Worm (Caenorhabditis elegans) whole organism, mixed stage, embryonic: ENCODE results near the gene tbc-11.

Source experiments
- M03D4.4 ChIP-seq: sonication (generic microtip); optimal IDR thresholded peaks from 2 replicates; lab custom pipeline; 2017; ENCODE audit warnings: mild to moderate bottlenecking, missing genetic modification characterization, missing compliant biosample characterization
- bed-3 ChIP-seq: fragments of 200-800 bp; sonication (Bioruptor generic); optimal IDR thresholded peaks from 3 replicates; lab custom pipeline; 2018; ENCODE audit warnings: mild to moderate bottlenecking, missing genetic modification characterization, moderate library complexity, missing compliant biosample characterization
- ceh-39 ChIP-seq: fragments of 150-350 bp; optimal IDR thresholded peaks from 2 replicates; lab custom pipeline; 2014; ENCODE audit warnings: missing biosample characterization, missing genetic modification characterization
- ceh-43 ChIP-seq: fragments of 200-800 bp; sonication (Bioruptor generic); optimal IDR thresholded peaks from 2 replicates; lab custom pipeline; 2018; ENCODE audit warnings: mild to moderate bottlenecking, missing genetic modification characterization, moderate library complexity, missing compliant biosample characterization
- ceh-83 ChIP-seq: fragments of 200-800 bp; sonication (Bioruptor generic); optimal IDR thresholded peaks from 2 replicates; lab custom pipeline; 2018; ENCODE audit warnings: mild to moderate bottlenecking, missing genetic modification characterization, missing compliant biosample characterization
- ces-1 ChIP-seq: fragments of 150-350 bp; optimal IDR thresholded peaks from 2 replicates; lab custom pipeline; 2014; ENCODE audit warnings: missing biosample characterization, missing genetic modification reagents, missing genetic modification characterization
- cnd-1 ChIP-seq: fragments of 200-800 bp; sonication (Bioruptor generic); optimal IDR thresholded peaks from 2 replicates; lab custom pipeline; 2018; ENCODE audit warnings: mild to moderate bottlenecking, missing genetic modification characterization, missing compliant biosample characterization
- drap-1 ChIP-seq: fragments of 200-800 bp; sonication (Bioruptor generic); optimal IDR thresholded peaks from 3 replicates; lab custom pipeline; 2018; ENCODE audit warnings: mild to moderate bottlenecking, missing genetic modification characterization, missing compliant biosample characterization
- elt-1 ChIP-seq: sonication (generic microtip); optimal IDR thresholded peaks from 2 replicates; lab custom pipeline; 2017; ENCODE audit warnings: missing genetic modification characterization, mild to moderate bottlenecking, missing compliant biosample characterization, antibody characterized with exemption, moderate library complexity, borderline replicate concordance; ENCODE audit not compliant: insufficient read depth
- elt-3 ChIP-seq: fragments of 150-350 bp; optimal IDR thresholded peaks from 2 replicates; lab custom pipeline; 2014; ENCODE audit warnings: missing biosample characterization, missing genetic modification characterization
- flh-1 ChIP-seq: fragments of 200-800 bp; sonication (Bioruptor generic); optimal IDR thresholded peaks from 2 replicates; lab custom pipeline; 2018; ENCODE audit warnings: mild to moderate bottlenecking, missing genetic modification characterization, moderate library complexity, missing compliant biosample characterization
- ham-2 ChIP-seq: fragments of 200-800 bp; sonication (Bioruptor generic); optimal IDR thresholded peaks from 2 replicates; lab custom pipeline; 2018; ENCODE audit warnings: mild to moderate bottlenecking, missing genetic modification characterization, missing compliant biosample characterization
- lin-13 ChIP-seq: fragments of 150-350 bp; optimal IDR thresholded peaks from 2 replicates; lab custom pipeline; 2014; ENCODE audit warnings: missing biosample characterization, missing genetic modification characterization
- lin-32 ChIP-seq: fragments of 200-800 bp; sonication (Bioruptor generic); optimal IDR thresholded peaks from 2 replicates; lab custom pipeline; 2018; ENCODE audit warnings: mild to moderate bottlenecking, missing genetic modification characterization, missing compliant biosample characterization
- lsy-2 ChIP-seq: fragments of 150-350 bp; optimal IDR thresholded peaks from 2 replicates; lab custom pipeline; 2014; ENCODE audit warnings: missing biosample characterization, missing genetic modification characterization
- mab-5 ChIP-seq: fragments of 150-350 bp; optimal IDR thresholded peaks from 2 replicates; lab custom pipeline; 2014; ENCODE audit warnings: missing biosample characterization, missing genetic modification characterization
- mep-1 ChIP-seq: fragments of 150-350 bp; optimal IDR thresholded peaks from 2 replicates; lab custom pipeline; 2017; ENCODE audit warnings: missing biosample characterization, missing genetic modification reagents, missing genetic modification characterization, inconsistent platforms
- mls-2 ChIP-seq: sonication (generic microtip); optimal IDR thresholded peaks from 2 replicates; lab custom pipeline; 2016; ENCODE audit warnings: mild to moderate bottlenecking, missing genetic modification characterization, moderate library complexity, missing compliant biosample characterization
- nhr-12 ChIP-seq: fragments of 150-350 bp; optimal IDR thresholded peaks from 2 replicates; lab custom pipeline; 2014; ENCODE audit warnings: missing biosample characterization, missing genetic modification characterization
- nhr-2 ChIP-seq: fragments of 150-350 bp; optimal IDR thresholded peaks from 2 replicates; lab custom pipeline; 2014; ENCODE audit warnings: missing biosample characterization, missing genetic modification characterization
- nhr-237 ChIP-seq: fragments of 150-350 bp; optimal IDR thresholded peaks from 2 replicates; lab custom pipeline; 2014; ENCODE audit warnings: missing biosample characterization, missing genetic modification characterization
- nhr-28 ChIP-seq: fragments of 150-350 bp; optimal IDR thresholded peaks from 2 replicates; lab custom pipeline; 2014; ENCODE audit warnings: missing biosample characterization, missing genetic modification characterization
- nhr-76 ChIP-seq: sonication (generic microtip); optimal IDR thresholded peaks from 2 replicates; lab custom pipeline; 2017; ENCODE audit warnings: missing biosample characterization, missing genetic modification characterization
- sem-2 ChIP-seq: fragments of 200-800 bp; sonication (Bioruptor generic); optimal IDR thresholded peaks from 2 replicates; lab custom pipeline; 2018; ENCODE audit warnings: mild to moderate bottlenecking, missing genetic modification characterization, missing compliant biosample characterization
- sptf-1 ChIP-seq: sonication (generic microtip); optimal IDR thresholded peaks from 2 replicates; lab custom pipeline; 2017; ENCODE audit warnings: mild to moderate bottlenecking, missing genetic modification characterization, moderate library complexity, missing compliant biosample characterization
- unc-120 ChIP-seq: sonication (generic microtip); optimal IDR thresholded peaks from 2 replicates; lab custom pipeline; 2017; ENCODE audit warnings: missing genetic modification characterization, missing compliant biosample characterization; ENCODE audit not compliant: poor library complexity, severe bottlenecking
- unc-62 ChIP-seq: fragments of 150-350 bp; optimal IDR thresholded peaks from 2 replicates; lab custom pipeline; 2014; ENCODE audit warnings: missing biosample characterization, missing genetic modification reagents, missing genetic modification characterization
- zip-8 ChIP-seq: fragments of 150-350 bp; optimal IDR thresholded peaks from 2 replicates; lab custom pipeline; 2014; ENCODE audit warnings: missing biosample characterization, missing genetic modification characterization
- ztf-11 ChIP-seq: fragments of 150-350 bp; optimal IDR thresholded peaks from 2 replicates; lab custom pipeline; 2014; ENCODE audit warnings: missing biosample characterization, missing genetic modification characterization

The tbc-11 gene

DNA sequence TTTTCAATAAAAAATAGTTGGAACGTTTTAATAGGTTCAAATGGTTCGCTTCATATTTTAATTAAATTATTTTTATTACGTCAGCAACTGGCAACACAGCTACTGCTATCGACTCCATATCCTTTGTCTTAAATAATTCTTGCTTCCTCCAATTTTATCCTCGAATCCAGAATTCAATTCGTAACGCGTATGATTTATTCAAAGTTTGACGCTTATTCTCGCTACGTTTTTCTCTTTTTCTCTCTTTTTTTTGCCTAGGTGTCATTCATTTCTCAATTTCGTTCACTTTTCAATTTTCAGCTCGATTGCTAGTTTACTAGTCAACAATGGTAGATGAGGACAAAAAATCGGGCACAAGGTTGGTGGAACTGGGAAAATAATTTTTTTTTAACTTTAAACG, 25.7 kb downstream of the tbc-11 start, which contains the start of gene arr-1:
Gene arr-1, plus strand, starts transcription at position 301 of the 400 bp plus-strand sequence.
- TF ChIP-seq bed-3 (GFP tag; lab: Kevin White, UChicago) (no peak), lsy-2 (tag; lab: Kevin White, UChicago) (no peak), ces-1 (GFP tag; lab: Kevin White, UChicago) (no peak), sem-2 (GFP tag; lab: Kevin White, UChicago) (no peak), ham-2 (GFP tag; lab: Kevin White, UChicago) (no peak), unc-120 (tag; lab: Kevin White, UChicago) (no peak)

DNA sequence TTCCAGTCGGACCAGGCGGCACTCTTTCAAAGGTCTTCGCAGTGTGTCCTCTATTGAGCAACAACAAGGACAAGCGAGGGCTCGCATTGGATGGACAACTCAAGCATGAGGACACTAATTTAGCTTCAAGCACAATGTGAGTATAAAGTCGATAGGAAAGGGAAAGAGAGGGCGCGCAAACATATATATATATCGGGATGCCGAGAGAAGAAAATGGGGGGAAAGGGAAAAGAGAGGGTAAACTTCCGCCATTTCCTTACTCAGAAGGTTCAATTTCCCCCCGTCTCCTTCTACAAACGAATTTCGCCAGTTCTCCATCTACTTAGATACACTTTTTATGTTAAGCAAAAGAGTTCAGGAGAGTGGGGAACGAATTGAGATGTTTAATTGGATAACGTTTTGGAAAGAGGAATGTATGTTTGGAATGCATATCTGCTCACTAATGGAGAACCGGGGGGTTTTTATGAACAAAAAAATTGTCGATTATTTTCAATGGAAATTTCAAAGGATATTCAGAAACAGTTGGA, 27.9 kb downstream of the tbc-11 start:
- TF ChIP-seq mls-2 (tag; lab: Kevin White, UChicago) (peak; percentile 33), ces-1 (GFP tag; lab: Kevin White, UChicago) (peak; percentile 52), ztf-11 (no peak)

DNA sequence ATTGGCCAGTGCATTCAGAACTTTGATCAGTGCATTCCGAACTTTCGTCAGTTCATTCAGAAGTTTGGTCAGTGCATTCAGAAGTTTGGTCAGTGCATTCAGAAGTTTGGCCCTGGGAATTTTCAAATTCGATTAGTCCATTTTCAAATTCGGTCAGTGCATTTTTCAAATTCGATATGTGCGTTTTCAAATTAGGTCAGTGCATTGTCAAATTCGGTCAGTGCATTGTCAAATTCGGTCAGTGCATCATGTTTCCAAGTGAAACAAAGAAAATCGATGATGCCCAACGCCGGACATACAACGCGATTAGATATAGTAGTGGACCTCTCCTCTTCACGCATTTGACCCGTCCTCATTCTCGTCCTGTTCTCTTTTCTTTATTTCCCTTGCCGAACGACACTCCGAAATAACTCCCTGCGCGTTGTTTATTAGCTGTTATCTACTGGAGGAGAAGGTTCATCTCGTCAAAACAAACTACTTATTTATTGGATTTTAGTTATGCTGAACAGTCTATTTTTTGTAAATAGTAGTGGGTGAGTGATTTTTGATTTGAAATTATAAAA, 29.8 kb downstream of the tbc-11 start, which contains the start of gene apm-3:
Gene apm-3, plus strand, starts transcription at position 477 of the 563 bp plus-strand sequence.
- peak; percentile 82 for TF ChIP-seq ces-1 (GFP tag; lab: Kevin White, UChicago)
- no peak for TF ChIP-seq ham-2 (GFP tag; lab: Kevin White, UChicago)
- TF ChIP-seq ceh-83 = no peak
- TF ChIP-seq lsy-2 (tag; lab: Kevin White, UChicago) = peak; percentile 6
- TF ChIP-seq lin-13 (tag; lab: Kevin White, UChicago) = peak; percentile 12
- TF ChIP-seq mep-1 (tag; lab: Kevin White, UChicago) = peak; percentile 51
- TF ChIP-seq cnd-1 (tag; lab: Kevin White, UChicago) = no peak
- peak; percentile 3 for TF ChIP-seq unc-62 (GFP tag; lab: Kevin White, UChicago)
- peak; percentile 5 for TF ChIP-seq nhr-2 (tag; lab: Kevin White, UChicago)
- no peak for TF ChIP-seq nhr-237
- TF ChIP-seq unc-120 (tag; lab: Kevin White, UChicago) = no peak

DNA sequence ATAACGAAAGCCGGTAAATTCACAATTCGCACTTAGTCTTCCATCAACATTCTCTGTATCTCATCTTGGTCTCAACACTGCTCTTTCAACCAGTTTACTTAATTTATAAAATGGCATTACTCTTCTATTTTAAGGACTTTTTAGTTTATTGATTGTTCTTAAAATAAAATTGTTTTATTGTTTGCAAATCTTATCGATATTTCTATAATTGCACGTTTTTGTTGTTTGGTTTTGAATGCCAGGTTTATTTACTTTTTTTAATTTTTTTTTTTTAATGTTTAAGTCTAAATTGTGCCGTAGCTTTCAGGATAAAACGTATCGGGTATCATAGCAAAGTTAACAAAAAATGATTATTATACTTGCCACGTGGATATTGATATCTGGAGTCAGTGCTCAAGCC, 32.8 kb downstream of the tbc-11 start, which contains the start of gene chil-10:
Gene chil-10, plus strand, starts transcription at position 301 of the 400 bp plus-strand sequence.
- no peak for TF ChIP-seq mab-5 (tag; lab: Kevin White, UChicago)
- no peak for TF ChIP-seq ceh-43 (GFP tag; lab: Kevin White, UChicago)
- no peak for TF ChIP-seq flh-1 (GFP tag; lab: Kevin White, UChicago)
- TF ChIP-seq mep-1 (tag; lab: Kevin White, UChicago) = no peak
- no peak for TF ChIP-seq nhr-76
- no peak for TF ChIP-seq cnd-1 (tag; lab: Kevin White, UChicago)
- no peak for TF ChIP-seq bed-3 (GFP tag; lab: Kevin White, UChicago)
- TF ChIP-seq ceh-39 (tag; lab: Kevin White, UChicago) = no peak
- TF ChIP-seq nhr-2 (tag; lab: Kevin White, UChicago) = no peak
- no peak for TF ChIP-seq nhr-28 (tag; lab: Kevin White, UChicago)
- no peak for TF ChIP-seq sem-2 (GFP tag; lab: Kevin White, UChicago)
- TF ChIP-seq lin-32 (GFP tag; lab: Kevin White, UChicago) = no peak
- no peak for TF ChIP-seq elt-1 (tag; lab: Kevin White, UChicago)
- TF ChIP-seq mls-2 (tag; lab: Kevin White, UChicago) = no peak
- TF ChIP-seq ces-1 (GFP tag; lab: Kevin White, UChicago) = no peak
- TF ChIP-seq ceh-83 = no peak
- TF ChIP-seq lin-13 (tag; lab: Kevin White, UChicago) = no peak
- TF ChIP-seq unc-120 (tag; lab: Kevin White, UChicago) = no peak

DNA sequence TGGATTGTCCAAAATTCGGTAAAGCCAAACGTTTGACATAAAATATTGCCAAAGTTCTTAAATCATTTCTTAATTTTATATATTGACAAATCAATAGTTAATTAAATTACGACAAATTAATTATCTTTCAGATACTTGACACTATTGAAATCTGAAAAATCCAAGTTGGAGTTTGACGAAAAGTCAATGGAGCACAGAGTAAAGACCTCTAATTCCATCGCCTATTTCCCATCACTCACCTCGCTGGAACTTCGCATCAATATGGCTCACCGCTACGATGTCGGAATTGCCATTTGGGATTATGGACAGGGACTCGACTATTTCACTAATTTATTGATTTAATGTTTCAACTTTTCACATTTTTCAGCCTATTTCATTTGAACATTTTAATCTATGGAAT, 35.4 kb downstream of the tbc-11 start:
- TF ChIP-seq M03D4.4 (tag; lab: Kevin White, UChicago) = no peak
- TF ChIP-seq sptf-1 = no peak
- TF ChIP-seq nhr-12 (tag; lab: Kevin White, UChicago) = no peak
- TF ChIP-seq cnd-1 (tag; lab: Kevin White, UChicago) = no peak
- no peak for TF ChIP-seq nhr-28 (tag; lab: Kevin White, UChicago)
- no peak for TF ChIP-seq elt-3 (tag; lab: Kevin White, UChicago)
- TF ChIP-seq zip-8 (tag; lab: Kevin White, UChicago) = no peak
- TF ChIP-seq flh-1 (GFP tag; lab: Kevin White, UChicago) = no peak
- TF ChIP-seq mep-1 (tag; lab: Kevin White, UChicago) = no peak
- TF ChIP-seq drap-1 (GFP tag; lab: Kevin White, UChicago) = no peak
- TF ChIP-seq lin-32 (GFP tag; lab: Kevin White, UChicago) = no peak
